Fruit fly (Drosophila melanogaster): ENCODE data around the gene BBS8.

DNA sequence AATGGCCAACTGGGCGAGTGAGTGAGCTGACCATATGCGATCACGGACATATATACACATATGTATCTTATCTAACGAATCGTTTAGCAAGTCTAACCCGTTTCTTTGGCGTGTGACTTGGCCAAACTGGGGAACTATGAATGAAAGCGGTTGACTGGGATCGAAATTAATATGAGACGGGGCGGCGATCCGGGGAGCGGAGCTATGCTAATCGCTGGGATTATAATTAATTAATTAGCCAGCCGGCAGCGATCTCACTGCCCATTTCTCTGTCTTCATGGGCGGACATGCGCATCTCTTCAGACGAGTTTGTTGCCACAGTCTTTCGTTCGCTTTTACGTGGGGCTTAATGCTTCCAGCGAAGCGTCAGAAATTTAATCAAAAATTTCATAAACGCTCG, 30.1 kb upstream of the BBS8 start:
- TF ChIP-seq CG8478 (optimal IDR thresholded peaks at IDR 0.05), result no peak
- TF ChIP-seq CTCF (optimal IDR thresholded peaks at IDR 0.05), result no peak

Measured in S2 (cell line).